Fruit fly (Drosophila melanogaster): ENCODE results near the gene nSyb.

The nSyb gene

dm6 chr3L:1584781-1585180, 52.8 kb downstream of the nSyb start (continued):
- TF ChIP-seq trem (tag; optimal IDR thresholded peaks at IDR 0.05) = no peak
- no peak for TF ChIP-seq Fer2 (tag; optimal IDR thresholded peaks at IDR 0.05)
- no peak for TF ChIP-seq CG8281 (tag; optimal IDR thresholded peaks at IDR 0.05)
- TF ChIP-seq CG42726 (GFP tag; IDR thresholded peaks at IDR 0.05; ENCODE audit: partially characterized antibody) = no peak
- TF ChIP-seq Asciz (GFP tag; optimal IDR thresholded peaks at IDR 0.05) = peak; percentile 16
- TF ChIP-seq CG10979 (tag; optimal IDR thresholded peaks at IDR 0.05) = peak; percentile 24
- TF ChIP-seq otp (GFP tag; IDR thresholded peaks at IDR 0.05) = 0 out of 3 replicates have a peak, but pooled peaks have one; percentile 15
- TF ChIP-seq sr (GFP tag; IDR thresholded peaks at IDR 0.05) = 0 out of 3 replicates have a peak, but pooled peaks have one; percentile 36
- no peak for TF ChIP-seq jing (GFP tag; optimal IDR thresholded peaks at IDR 0.05)
- TF ChIP-seq CG11456 (GFP tag; IDR thresholded peaks at IDR 0.05) = peak; percentile 53; the same call in 2 of the 3 replicates
- peak; percentile 43 for TF ChIP-seq Blimp-1 (GFP tag; optimal IDR thresholded peaks at IDR 0.05)
- peak; percentile 16; the same call in 1 of the 3 replicates for TF ChIP-seq croc (GFP tag; conservative IDR thresholded peaks at IDR 0.05)
- TF ChIP-seq Mad (GFP tag; optimal IDR thresholded peaks at IDR 0.05) = no peak
- 0 out of 2 replicates have a peak, but pooled peaks have one; percentile 18 for TF ChIP-seq CG4404 (GFP tag; IDR thresholded peaks at IDR 0.05)
- no peak for TF ChIP-seq caup (GFP tag; optimal IDR thresholded peaks at IDR 0.05; ENCODE audit: severe bottlenecking)
- TF ChIP-seq mirr (GFP tag; optimal IDR thresholded peaks at IDR 0.05) = no peak
- TF ChIP-seq Optix (GFP tag; IDR thresholded peaks at IDR 0.05) = 0 out of 3 replicates have a peak, but pooled peaks have one; percentile 29
- TF ChIP-seq tup (GFP tag; optimal IDR thresholded peaks at IDR 0.05) = no peak
- peak; percentile 46 for TF ChIP-seq CG18262 (tag; optimal IDR thresholded peaks at IDR 0.05)
- TF ChIP-seq CG8359 (GFP tag; optimal IDR thresholded peaks at IDR 0.05; ENCODE audit: borderline replicate concordance) = no peak
- peak; percentile 36 for TF ChIP-seq CG2712 (tag; optimal IDR thresholded peaks at IDR 0.05)
- TF ChIP-seq CG15601 (tag; optimal IDR thresholded peaks at IDR 0.05) = no peak
- TF ChIP-seq CG11695 (GFP tag; IDR thresholded peaks at IDR 0.05) = no peak; the same call in 2 of the 3 replicates
- TF ChIP-seq CG17361 (GFP tag; IDR thresholded peaks at IDR 0.05) = 0 out of 3 replicates have a peak, but pooled peaks have one; percentile 39
- TF ChIP-seq dpn (GFP tag; optimal IDR thresholded peaks at IDR 0.05) = no peak
- TF ChIP-seq CG7987 (GFP tag; optimal IDR thresholded peaks at IDR 0.05) = no peak
- peak; percentile 69 for TF ChIP-seq CG11504 (tag; optimal IDR thresholded peaks at IDR 0.05)
- peak; percentile 13 for TF ChIP-seq CG1603 (tag; optimal IDR thresholded peaks at IDR 0.05)
- no peak for TF ChIP-seq CG8924 (tag; optimal IDR thresholded peaks at IDR 0.05)
- no peak for TF ChIP-seq Oli (tag; optimal IDR thresholded peaks at IDR 0.05)
- no peak for TF ChIP-seq Xbp1 (GFP tag; optimal IDR thresholded peaks at IDR 0.05)
- no peak for TF ChIP-seq CG7928 (GFP tag; optimal IDR thresholded peaks at IDR 0.05)
- no peak for TF ChIP-seq bbx (GFP tag; IDR thresholded peaks at IDR 0.05; ENCODE audit: partially characterized antibody)
- peak; percentile 42; the same call in 1 of the 3 replicates for TF ChIP-seq H15 (GFP tag; IDR thresholded peaks at IDR 0.05)
- no peak for TF ChIP-seq oc (tag; optimal IDR thresholded peaks at IDR 0.05)
- TF ChIP-seq CG13624 (GFP tag; optimal IDR thresholded peaks at IDR 0.05) = no peak
- no peak for TF ChIP-seq CG1832 (GFP tag; optimal IDR thresholded peaks at IDR 0.05)
- TF ChIP-seq CG17359 (tag; optimal IDR thresholded peaks at IDR 0.05) = peak; percentile 56
- TF ChIP-seq CG9932 (GFP tag; IDR thresholded peaks at IDR 0.05) = no peak
- TF ChIP-seq zfh1 (GFP tag; IDR thresholded peaks at IDR 0.05) = peak; percentile 58; the same call in 2 of the 3 replicates
- no peak for TF ChIP-seq CG32767 (GFP tag; IDR thresholded peaks at IDR 0.05)
- TF ChIP-seq CG14441 (GFP tag; IDR thresholded peaks at IDR 0.05) = 0 out of 2 replicates have a peak, but pooled peaks have one; percentile 25
- no peak for TF ChIP-seq CG3726 (GFP tag; IDR thresholded peaks at IDR 0.05)
- TF ChIP-seq corto (GFP tag; optimal IDR thresholded peaks at IDR 0.05) = peak; percentile 72
- no peak for TF ChIP-seq ac (GFP tag; optimal IDR thresholded peaks at IDR 0.05)
- no peak for TF ChIP-seq Ets65A (GFP tag)
- TF ChIP-seq ttk (GFP tag; IDR thresholded peaks at IDR 0.05) = peak; percentile 60
- TF ChIP-seq NfI (GFP tag; optimal IDR thresholded peaks at IDR 0.05) = no peak
- peak; percentile 21; the same call in 1 of the 4 replicates for TF ChIP-seq Gug (GFP tag; IDR thresholded peaks at IDR 0.05)
- peak; percentile 9 for TF ChIP-seq Sox100B (GFP tag; optimal IDR thresholded peaks at IDR 0.05)
